Worm (Caenorhabditis elegans) whole organism, L1 larva: Measurements from ENCODE around the gene F36D3.4.

Source experiments
- C04F5.9 ChIP-seq: sonication (generic microtip); optimal IDR thresholded peaks from 2 replicates; lab custom pipeline; 2016; ENCODE audit warnings: missing genetic modification characterization, missing compliant biosample characterization
- C16A3.4 ChIP-seq: fragments of 150-350 bp; optimal IDR thresholded peaks from 2 replicates; lab custom pipeline; 2014; ENCODE audit warnings: missing biosample characterization, missing genetic modification characterization
- ceh-63 ChIP-seq: fragments of 200-800 bp; sonication (Bioruptor generic); optimal IDR thresholded peaks from 2 replicates; lab custom pipeline; 2018; ENCODE audit warnings: mild to moderate bottlenecking, missing genetic modification characterization, missing compliant biosample characterization
- ceh-82 ChIP-seq, 3 experiments: fragments of 150-350 bp in 1 of 3; sonication (generic microtip) in 2 of 3; optimal IDR thresholded peaks; 2 replicates each; lab custom pipeline; 2014 to 2017; ENCODE audit warnings: missing biosample characterization in 3 of 3, missing genetic modification characterization in 3 of 3
- ceh-88 ChIP-seq: fragments of 200-800 bp; sonication (Bioruptor generic); IDR thresholded peaks from 2 replicates; pipeline ENCODE4 v1.3.6; 2022; ENCODE audit warnings: missing genetic modification characterization, missing compliant biosample characterization
- ceh-90 ChIP-seq: sonication (generic microtip); optimal IDR thresholded peaks from 2 replicates; lab custom pipeline; 2016; ENCODE audit warnings: missing genetic modification characterization, missing compliant biosample characterization
- dpl-1 ChIP-seq, 3 experiments: fragments of 150-350 bp in 2 of 3; sonication (generic microtip) in 1 of 3; optimal IDR thresholded peaks; 2 replicates each; lab custom pipeline; 2014 to 2017; ENCODE audit warnings: missing biosample characterization in 3 of 3, missing genetic modification characterization in 3 of 3, missing genetic modification reagents in 3 of 3
- egl-13 ChIP-seq: sonication (generic microtip); optimal IDR thresholded peaks from 2 replicates; lab custom pipeline; 2016; ENCODE audit warnings: missing genotype, missing genetic modification reagents, missing genetic modification characterization, missing compliant biosample characterization
- elt-3 ChIP-seq, 6 experiments: fragments of 150-350 bp in 1 of 6; sonication (generic microtip); optimal IDR thresholded peaks; 2 replicates each; lab custom pipeline; 2017 to 2018; ENCODE audit warnings: missing biosample characterization in 6 of 6, missing genetic modification characterization in 6 of 6, inconsistent platforms in 1 of 6
- ets-5 ChIP-seq: fragments of 200-800 bp; sonication (Bioruptor generic); IDR thresholded peaks from 2 replicates; pipeline ENCODE4 v1.3.6; 2022; ENCODE audit warnings: missing genetic modification characterization, missing compliant biosample characterization
- fkh-8 ChIP-seq: sonication (generic microtip); optimal IDR thresholded peaks from 2 replicates; lab custom pipeline; 2016; ENCODE audit warnings: mild to moderate bottlenecking, missing genetic modification characterization, missing compliant biosample characterization
- fos-1 ChIP-seq: fragments of 150-350 bp; optimal IDR thresholded peaks from 2 replicates; lab custom pipeline; 2014; ENCODE audit warnings: missing biosample characterization, missing genetic modification characterization
- grh-1 ChIP-seq: fragments of 200-800 bp; sonication (Bioruptor generic); IDR thresholded peaks from 2 replicates; pipeline ENCODE4 v1.3.6; 2022; ENCODE audit warnings: missing genetic modification reagents, missing genetic modification characterization, missing compliant biosample characterization
- hlh-17 ChIP-seq: fragments of 200-800 bp; sonication (Bioruptor generic); optimal IDR thresholded peaks from 2 replicates; lab custom pipeline; 2018; ENCODE audit warnings: missing genetic modification characterization, mild to moderate bottlenecking, missing compliant biosample characterization, moderate library complexity, borderline replicate concordance
- irx-1 ChIP-seq: sonication (generic microtip); optimal IDR thresholded peaks from 2 replicates; lab custom pipeline; 2016; ENCODE audit warnings: missing genetic modification characterization, missing compliant biosample characterization
- isw-1 ChIP-seq: fragments of 200-800 bp; sonication (Bioruptor generic); IDR thresholded peaks from 2 replicates; pipeline ENCODE4 v1.3.6; 2022; ENCODE audit warnings: missing genetic modification characterization, missing compliant biosample characterization
- lin-13 ChIP-seq: fragments of 150-350 bp; optimal IDR thresholded peaks from 2 replicates; lab custom pipeline; 2014; ENCODE audit warnings: missing biosample characterization, missing genetic modification reagents, missing genetic modification characterization
- lsy-2 ChIP-seq, 2 experiments: fragments of 150-350 bp; optimal IDR thresholded peaks; 2 replicates each; lab custom pipeline; 2014; ENCODE audit warnings: missing biosample characterization in 2 of 2, missing genetic modification characterization in 2 of 2
- mab-9 ChIP-seq: fragments of 200-800 bp; sonication (Bioruptor generic); IDR thresholded peaks from 2 replicates; pipeline ENCODE4 v1.3.6; 2022; ENCODE audit warnings: missing genetic modification reagents, missing genetic modification characterization, missing compliant biosample characterization
- mef-2 ChIP-seq: fragments of 150-350 bp; optimal IDR thresholded peaks from 2 replicates; lab custom pipeline; 2014; ENCODE audit warnings: missing biosample characterization, missing genetic modification characterization
- mep-1 ChIP-seq: fragments of 150-350 bp; optimal IDR thresholded peaks from 2 replicates; lab custom pipeline; 2014; ENCODE audit warnings: missing biosample characterization, missing genetic modification characterization
- nhr-11 ChIP-seq: fragments of 150-350 bp; optimal IDR thresholded peaks from 2 replicates; lab custom pipeline; 2014; ENCODE audit warnings: missing biosample characterization, missing genetic modification characterization
- nhr-20 ChIP-seq: sonication (generic microtip); optimal IDR thresholded peaks from 2 replicates; lab custom pipeline; 2016; ENCODE audit warnings: mild to moderate bottlenecking, missing genetic modification characterization, missing compliant biosample characterization
- nhr-28 ChIP-seq: fragments of 150-350 bp; optimal IDR thresholded peaks from 2 replicates; lab custom pipeline; 2014; ENCODE audit warnings: missing biosample characterization, missing genetic modification characterization
- nhr-47 ChIP-seq: sonication (generic microtip); optimal IDR thresholded peaks from 2 replicates; lab custom pipeline; 2016; ENCODE audit warnings: mild to moderate bottlenecking, missing genetic modification characterization, moderate library complexity, missing compliant biosample characterization
- nhr-71 ChIP-seq: sonication (generic microtip); optimal IDR thresholded peaks from 2 replicates; lab custom pipeline; 2016; ENCODE audit warnings: mild to moderate bottlenecking, missing genetic modification characterization, moderate library complexity, missing compliant biosample characterization
- nhr-84 ChIP-seq: sonication (generic microtip); optimal IDR thresholded peaks from 2 replicates; lab custom pipeline; 2017; ENCODE audit warnings: missing biosample characterization, missing genetic modification characterization
- pax-3 ChIP-seq: fragments of 200-800 bp; sonication (Bioruptor generic); optimal IDR thresholded peaks from 2 replicates; lab custom pipeline; 2018; ENCODE audit warnings: mild to moderate bottlenecking, missing genetic modification characterization, moderate library complexity, missing compliant biosample characterization
- pqm-1 ChIP-seq: sonication (generic microtip); optimal IDR thresholded peaks from 3 replicates; lab custom pipeline; 2017; ENCODE audit warnings: missing biosample characterization, missing genetic modification characterization
- rnt-1 ChIP-seq: sonication (generic microtip); optimal IDR thresholded peaks from 2 replicates; lab custom pipeline; 2016; ENCODE audit warnings: mild to moderate bottlenecking, missing genetic modification characterization, moderate library complexity, missing compliant biosample characterization
- skn-1 ChIP-seq: fragments of 150-350 bp; optimal IDR thresholded peaks from 2 replicates; lab custom pipeline; 2014; ENCODE audit warnings: missing biosample characterization, missing genetic modification characterization
- sox-4 ChIP-seq: sonication (generic microtip); optimal IDR thresholded peaks from 2 replicates; lab custom pipeline; 2016; ENCODE audit warnings: missing genetic modification characterization, missing compliant biosample characterization
- sup-37 ChIP-seq: fragments of 200-800 bp; sonication (Bioruptor generic); optimal IDR thresholded peaks from 2 replicates; lab custom pipeline; 2018; ENCODE audit warnings: mild to moderate bottlenecking, missing genetic modification characterization, missing compliant biosample characterization
- tbx-2 ChIP-seq: sonication (generic microtip); optimal IDR thresholded peaks from 2 replicates; lab custom pipeline; 2016; ENCODE audit warnings: missing genetic modification characterization, missing compliant biosample characterization
- tlp-1 ChIP-seq: fragments of 150-350 bp; optimal IDR thresholded peaks from 2 replicates; lab custom pipeline; 2014; ENCODE audit warnings: missing biosample characterization, missing genetic modification characterization
- unc-62 ChIP-seq: fragments of 150-350 bp; optimal IDR thresholded peaks from 2 replicates; lab custom pipeline; 2014; ENCODE audit warnings: missing biosample characterization, missing genetic modification reagents, missing genetic modification characterization
- unc-98 ChIP-seq: fragments of 200-800 bp; sonication (Bioruptor generic); IDR thresholded peaks from 2 replicates; pipeline ENCODE4 v1.3.6; 2022; ENCODE audit warnings: missing genetic modification characterization, missing compliant biosample characterization
- ztf-11 ChIP-seq, 2 experiments: sonication (generic microtip); optimal IDR thresholded peaks; 2 replicates each; lab custom pipeline; 2016 to 2017; ENCODE audit warnings: missing genetic modification characterization in 2 of 2, missing biosample characterization in 1 of 2, missing compliant biosample characterization in 1 of 2

F36D3.4 gene

ce11 chrV:16517619-16518018, at the start of gene F36D3.4:
F36D3.4 (minus strand) TSS chrV:16517719.
- TF ChIP-seq ets-5: no peak
- no peak for TF ChIP-seq grh-1 (GFP tag; lab: Robert Waterston, UW)
- no peak for TF ChIP-seq C16A3.4 (tag; lab: Kevin White, UChicago)

DNA sequence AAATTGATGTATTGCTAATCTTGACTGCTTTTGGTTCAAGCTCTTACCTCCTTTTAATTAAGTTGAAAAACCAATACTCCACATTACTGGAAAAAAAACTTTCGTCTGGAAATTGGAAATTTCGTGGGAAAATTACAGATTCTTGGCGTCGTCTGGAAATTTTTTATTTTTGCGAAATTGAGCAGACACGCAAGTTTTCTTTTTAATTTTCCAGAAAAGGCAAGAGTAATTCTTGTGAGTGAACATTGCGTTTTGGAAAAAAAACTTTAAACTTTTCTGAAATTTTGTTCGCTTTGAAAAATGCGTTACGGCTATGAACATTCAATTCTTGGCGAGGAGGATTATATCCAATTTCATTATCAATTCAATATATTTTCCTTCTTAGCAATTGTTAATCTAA, 48.1 kb upstream of the F36D3.4 start, which contains the start of gene sru-45:
Gene sru-45, plus strand, starts transcription at position 301 of the 400 bp plus-strand sequence.
- TF ChIP-seq ceh-88 (no peak), nhr-84 (tag; lab: Kevin White, UChicago) (no peak), dpl-1 (GFP tag; optimal IDR thresholded peaks at IDR 0.05; lab: Kevin White, UChicago) (no peak), egl-13 (tag; lab: Kevin White, UChicago) (no peak), unc-62 (no peak), mep-1 (no peak), mef-2 (tag; lab: Kevin White, UChicago) (no peak), C04F5.9 (tag; lab: Kevin White, UChicago) (no peak), sox-4 (tag; lab: Kevin White, UChicago) (no peak), sup-37 (GFP tag; lab: Kevin White, UChicago) (no peak), nhr-20 (tag; lab: Kevin White, UChicago) (no peak), ceh-90 (tag; lab: Kevin White, UChicago) (no peak), tlp-1 (tag; lab: Kevin White, UChicago) (no peak), hlh-17 (GFP tag; lab: Kevin White, UChicago) (no peak), ceh-82 (tag; optimal IDR thresholded peaks at IDR 0.05; lab: Kevin White, UChicago) (no peak), nhr-71 (tag; lab: Kevin White, UChicago) (no peak), irx-1 (tag; lab: Kevin White, UChicago) (no peak), fkh-8 (no peak), fos-1 (tag; lab: Kevin White, UChicago) (no peak), ztf-11 (tag; optimal IDR thresholded peaks at IDR 0.05; lab: Kevin White, UChicago) (no peak)

DNA sequence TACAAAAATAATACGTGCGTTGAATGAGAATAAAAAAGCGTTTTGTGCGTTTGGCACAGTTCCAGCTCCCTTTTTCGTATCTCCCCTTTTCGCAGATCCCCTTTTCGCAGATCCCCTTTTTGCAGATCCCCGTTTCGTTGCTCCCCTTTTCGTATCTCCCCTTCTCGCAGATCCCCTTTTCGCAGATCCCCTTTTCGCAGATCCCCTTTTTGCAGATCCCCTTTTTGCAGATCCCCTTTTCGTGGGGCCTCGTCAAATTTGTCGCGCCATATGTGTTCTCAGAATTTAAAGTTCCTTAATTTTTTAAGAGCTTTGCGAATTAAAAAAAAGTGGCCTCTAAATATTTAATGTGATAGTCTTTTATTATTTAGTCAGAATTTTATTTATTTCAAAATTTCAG, 35.4 kb upstream of the F36D3.4 start, which contains the start of gene Y32B12B.4:
Gene Y32B12B.4, plus strand, starts transcription at position 399 of the 400 bp plus-strand sequence.
- TF ChIP-seq mab-9 (peak; percentile 24; the same call in 1 of the 2 replicates), unc-98 (GFP tag; lab: Robert Waterston, UW) (peak; percentile 72), tbx-2 (tag; lab: Kevin White, UChicago) (peak; percentile 3), ztf-11 (tag; optimal IDR thresholded peaks at IDR 0.05; lab: Kevin White, UChicago) (peak in 1 of 2 experiments; percentile 26), rnt-1 (peak; percentile 49), pax-3 (tag; lab: Kevin White, UChicago) (no peak)
- TF ChIP-seq, all 84 proteins: peak for 5

- no peak for TF ChIP-seq skn-1 (tag; lab: Kevin White, UChicago)
- no peak for TF ChIP-seq sox-4 (tag; lab: Kevin White, UChicago)
- no peak for TF ChIP-seq nhr-11
- TF ChIP-seq, all 84 proteins: peak for 0
Measured at ce11 chrV:16550680-16551079, 33.2 kb upstream of the F36D3.4 start, which contains the start of gene srbc-65. srbc-65 (plus strand) TSS chrV:16550980.

DNA sequence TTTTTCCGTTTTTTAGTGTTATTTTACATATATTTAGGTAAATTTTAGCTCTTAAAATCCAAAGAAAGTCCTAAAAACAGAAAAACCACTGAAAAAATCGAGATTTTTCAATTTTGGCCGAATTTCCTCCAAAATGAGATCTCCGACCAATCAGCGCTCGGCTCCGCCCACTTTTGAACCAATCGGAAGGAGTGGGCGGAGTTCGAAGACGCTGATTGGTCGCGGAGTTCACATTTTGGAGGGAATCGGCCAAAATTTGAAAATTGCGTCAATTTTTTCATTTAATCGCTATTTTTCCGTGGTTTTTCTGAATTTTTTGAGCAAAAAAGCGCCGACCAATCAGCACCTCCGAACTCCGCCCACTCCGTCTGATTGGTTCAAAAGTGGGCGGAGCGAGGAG, 23.1 kb upstream of the F36D3.4 start:
- TF ChIP-seq isw-1 (GFP tag; lab: Robert Waterston, UW) (no peak), ceh-63 (no peak), pqm-1 (tag; lab: Kevin White, UChicago) (no peak), nhr-47 (tag; lab: Kevin White, UChicago) (no peak), mef-2 (tag; lab: Kevin White, UChicago) (no peak), nhr-84 (tag; lab: Kevin White, UChicago) (no peak), lsy-2 (tag; optimal IDR thresholded peaks at IDR 0.05; lab: Kevin White, UChicago) (no peak), nhr-28 (tag; lab: Kevin White, UChicago) (no peak), nhr-20 (tag; lab: Kevin White, UChicago) (no peak), lin-13 (GFP tag; lab: Kevin White, UChicago) (no peak), egl-13 (tag; lab: Kevin White, UChicago) (no peak), sox-4 (tag; lab: Kevin White, UChicago) (no peak), ceh-88 (no peak), elt-3 (tag; optimal IDR thresholded peaks at IDR 0.05; lab: Kevin White, UChicago) (no peak)
- TF ChIP-seq, all 84 proteins: peak for 0
